Fruit fly (Drosophila melanogaster): Measurements from ENCODE around the gene yip2.

The yip2 gene

DNA sequence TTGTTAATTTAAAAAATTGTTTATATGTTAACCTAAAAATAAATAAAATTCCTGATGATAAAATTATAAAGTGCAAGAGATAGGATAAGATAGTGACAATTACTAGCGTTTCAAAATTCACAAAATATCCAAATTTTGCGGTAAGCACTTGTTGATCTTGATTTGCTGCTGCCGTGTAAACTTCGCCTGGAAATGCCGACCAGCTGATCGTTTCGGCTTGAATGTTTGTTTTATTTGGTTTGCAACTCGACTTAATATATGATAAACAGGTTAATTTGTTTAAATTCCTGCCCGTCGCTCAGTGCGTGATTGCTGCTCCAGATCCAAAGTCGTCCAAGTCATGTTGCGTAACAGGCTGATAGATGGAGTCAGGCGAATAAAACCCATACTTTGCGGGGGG is 6.3 kb downstream of the yip2 start, which contains the start of gene CG4592 (continued):
- peak; percentile 64 for TF ChIP-seq CG34376 (GFP tag; optimal IDR thresholded peaks at IDR 0.05)
- no peak for TF ChIP-seq inv (GFP tag; IDR thresholded peaks at IDR 0.05; ENCODE audit: partially characterized antibody)
- TF ChIP-seq al (GFP tag; IDR thresholded peaks at IDR 0.05), result no peak
- no peak; the same call in 1 of the 2 replicates for TF ChIP-seq Oaz (GFP tag; IDR thresholded peaks at IDR 0.05)
- no peak for TF ChIP-seq tup (GFP tag; optimal IDR thresholded peaks at IDR 0.05)
- no peak for TF ChIP-seq pnt (GFP tag; optimal IDR thresholded peaks at IDR 0.05)
- no peak for TF ChIP-seq CG4282 (GFP tag; optimal IDR thresholded peaks at IDR 0.05)
- TF ChIP-seq pb (GFP tag; optimal IDR thresholded peaks at IDR 0.05), result no peak
- peak; percentile 8 for TF ChIP-seq Antp (GFP tag; optimal IDR thresholded peaks at IDR 0.05)
- no peak for TF ChIP-seq CG12769 (tag; optimal IDR thresholded peaks at IDR 0.05)
- peak; percentile 15 for TF ChIP-seq Myb (GFP tag; optimal IDR thresholded peaks at IDR 0.05)
- TF ChIP-seq CG12391 (tag; optimal IDR thresholded peaks at IDR 0.05), result peak; percentile 70
- TF ChIP-seq kni (GFP tag; optimal IDR thresholded peaks at IDR 0.05), result no peak
- 0 out of 2 replicates have a peak, but pooled peaks have one; percentile 17 for TF ChIP-seq stc (GFP tag; IDR thresholded peaks at IDR 0.05)
- no peak for TF ChIP-seq vnd (GFP tag; IDR thresholded peaks at IDR 0.05; ENCODE audit: partially characterized antibody)
- no peak for TF ChIP-seq CG16815 (GFP tag; optimal IDR thresholded peaks at IDR 0.05)
- no peak for TF ChIP-seq Hey (tag; optimal IDR thresholded peaks at IDR 0.05)
- TF ChIP-seq CG4360 (GFP tag; IDR thresholded peaks at IDR 0.05), result no peak
- peak; percentile 99 for TF ChIP-seq CG4820 (GFP tag; optimal IDR thresholded peaks at IDR 0.05)
- no peak for TF ChIP-seq CG30431 (GFP tag; optimal IDR thresholded peaks at IDR 0.05)
- TF ChIP-seq CG16863 (GFP tag; optimal IDR thresholded peaks at IDR 0.05), result peak; percentile 39
- TF ChIP-seq Nf-YC (tag; optimal IDR thresholded peaks at IDR 0.05), result no peak
- peak; percentile 67; the same call in 1 of the 3 replicates for TF ChIP-seq otp (GFP tag; IDR thresholded peaks at IDR 0.05)
- 0 out of 3 replicates have a peak, but pooled peaks have one; percentile 21 for TF ChIP-seq so (GFP tag; IDR thresholded peaks at IDR 0.05)
- no peak for TF ChIP-seq Tbp (GFP tag; optimal IDR thresholded peaks at IDR 0.05)
- TF ChIP-seq ap (GFP tag; IDR thresholded peaks at IDR 0.05), result 0 out of 2 replicates have a peak, but pooled peaks have one; percentile 21
- no peak for TF ChIP-seq sisA (GFP tag; IDR thresholded peaks at IDR 0.05)
- no peak for TF ChIP-seq crc (GFP tag; optimal IDR thresholded peaks at IDR 0.05)
- TF ChIP-seq lilli (GFP tag; optimal IDR thresholded peaks at IDR 0.05), result peak; percentile 69
- no peak for TF ChIP-seq grau (tag; optimal IDR thresholded peaks at IDR 0.05)
- 0 out of 2 replicates have a peak, but pooled peaks have one; percentile 32 for TF ChIP-seq CG17328 (GFP tag; IDR thresholded peaks at IDR 0.05)
- peak; percentile 67 for TF ChIP-seq Fer3 (tag; optimal IDR thresholded peaks at IDR 0.05)
- no peak for TF ChIP-seq cg (GFP tag; optimal IDR thresholded peaks at IDR 0.05)
- TF ChIP-seq CG3407 (GFP tag; optimal IDR thresholded peaks at IDR 0.05), result peak; percentile 21
- TF ChIP-seq sqz (GFP tag; optimal IDR thresholded peaks at IDR 0.05), result no peak
- TF ChIP-seq fd102C (GFP tag; optimal IDR thresholded peaks at IDR 0.05), result no peak
- no peak for TF ChIP-seq ac (GFP tag; optimal IDR thresholded peaks at IDR 0.05)
- no peak for TF ChIP-seq trh (GFP tag; optimal IDR thresholded peaks at IDR 0.05)
- TF ChIP-seq tll (GFP tag; optimal IDR thresholded peaks at IDR 0.05), result no peak
- TF ChIP-seq CG17802 (tag; optimal IDR thresholded peaks at IDR 0.05), result no peak
- peak; percentile 57 for TF ChIP-seq tin (GFP tag; optimal IDR thresholded peaks at IDR 0.05)
- TF ChIP-seq klu (GFP tag; IDR thresholded peaks at IDR 0.05), result no peak
- TF ChIP-seq D19A (tag; optimal IDR thresholded peaks at IDR 0.05), result no peak
- TF ChIP-seq unc-4 (GFP tag; IDR thresholded peaks at IDR 0.05; ENCODE audit: partially characterized antibody), result 0 out of 2 replicates have a peak, but pooled peaks have one; percentile 15
- no peak for TF ChIP-seq kay (GFP tag; optimal IDR thresholded peaks at IDR 0.05)
- peak; percentile 90 for TF ChIP-seq Ets65A (GFP tag)
- TF ChIP-seq CG16779 (GFP tag; IDR thresholded peaks at IDR 0.05), result no peak
- TF ChIP-seq sr (GFP tag; IDR thresholded peaks at IDR 0.05), result no peak
- no peak for TF ChIP-seq hkb (optimal IDR thresholded peaks at IDR 0.05)
- TF ChIP-seq hkb (GFP tag; IDR thresholded peaks at IDR 0.05), result peak; percentile 84
- TF ChIP-seq Atf3 (GFP tag; optimal IDR thresholded peaks at IDR 0.05), result no peak
- no peak for TF ChIP-seq CG33557 (GFP tag; optimal IDR thresholded peaks at IDR 0.05)

All from whole organism, embryonic.